Worm (Caenorhabditis elegans): ENCODE data around the gene VC5.2.

DNA sequence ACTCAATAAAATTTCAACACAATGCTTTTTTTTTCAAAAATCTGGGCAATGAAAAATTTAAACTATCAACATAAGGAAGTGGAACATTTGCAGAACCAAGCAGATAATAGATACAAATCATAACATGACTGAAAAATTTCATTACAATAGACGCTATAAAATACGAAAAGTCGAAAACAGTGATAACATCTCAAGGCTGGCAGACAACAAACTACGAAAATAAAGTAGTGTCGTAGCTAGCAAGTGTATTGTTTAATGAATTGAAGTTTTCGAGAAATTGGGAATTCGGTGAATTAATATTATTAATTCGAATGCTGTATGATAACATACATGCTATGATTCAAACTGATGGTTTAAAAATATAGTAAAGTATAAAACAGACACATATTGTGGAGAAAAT, 11.1 kb downstream of the VC5.2 start:
- TF ChIP-seq pha-4 (tag; optimal IDR thresholded peaks at IDR 0.05): no peak
- TF ChIP-seq ztf-16 (tag; optimal IDR thresholded peaks at IDR 0.05): no peak
- TF ChIP-seq K09A11.1 (tag; optimal IDR thresholded peaks at IDR 0.05; ENCODE audit: insufficient read depth): no peak
- no peak for TF ChIP-seq dmd-4 (tag; optimal IDR thresholded peaks at IDR 0.05; ENCODE audit: borderline replicate concordance)
- no peak for TF ChIP-seq hlh-15 (tag; optimal IDR thresholded peaks at IDR 0.05)
- no peak for TF ChIP-seq nfya-1 (tag; optimal IDR thresholded peaks at IDR 0.05)
- no peak for TF ChIP-seq che-1 (tag; optimal IDR thresholded peaks at IDR 0.05)
- no peak for TF ChIP-seq fkh-10 (GFP tag; optimal IDR thresholded peaks at IDR 0.05)
- no peak for TF ChIP-seq rnt-1 (tag; optimal IDR thresholded peaks at IDR 0.05)
- TF ChIP-seq tbx-2 (tag; optimal IDR thresholded peaks at IDR 0.05): no peak
